Fruit fly (Drosophila melanogaster) whole organism, embryonic: ENCODE results near the gene deltaCOP.

Experiments
- ATbp ChIP-seq: fragments of 200-800 bp; sonication (Bioruptor generic); optimal IDR thresholded peaks from 2 replicates; lab custom pipeline; 2017; ENCODE audit warnings: missing biosample characterization, mild to moderate bottlenecking, missing genetic modification characterization, missing genetic modification reagents
- Abd-B ChIP-seq: fragments of 200-800 bp; sonication (Bioruptor generic); optimal IDR thresholded peaks from 2 replicates; lab custom pipeline; 2018; ENCODE audit warnings: missing biosample characterization, mild to moderate bottlenecking, missing genetic modification characterization, moderate library complexity
- Aef1 ChIP-seq: fragments of 200-800 bp; sonication (Bioruptor generic); IDR thresholded peaks from 3 replicates; pipeline ENCODE4 v1.3.6; 2022; ENCODE audit warnings: missing biosample characterization, missing genetic modification characterization
- Antp ChIP-seq: fragments of 200-800 bp; sonication (Bioruptor generic); optimal IDR thresholded peaks from 3 replicates; lab custom pipeline; 2016; ENCODE audit warnings: missing biosample characterization, missing genetic modification characterization
- C15 ChIP-seq: fragments of 200-800 bp; sonication (Bioruptor generic); IDR thresholded peaks from 3 replicates; pipeline ENCODE4 v1.3.6; 2022; ENCODE audit warnings: missing biosample characterization, missing genetic modification characterization
- CG10462 ChIP-seq: fragments of 200-800 bp; sonication (Bioruptor generic); optimal IDR thresholded peaks from 2 replicates; lab custom pipeline; 2016; ENCODE audit warnings: missing biosample characterization, missing genetic modification characterization
- CG12769 ChIP-seq: fragments of 200-800 bp; sonication (Bioruptor generic); optimal IDR thresholded peaks from 2 replicates; lab custom pipeline; 2019; ENCODE audit warnings: missing biosample characterization, mild to moderate bottlenecking, missing genetic modification characterization, moderate library complexity
- CG13424 ChIP-seq: fragments of 200-800 bp; sonication (Bioruptor generic); optimal IDR thresholded peaks from 2 replicates; lab custom pipeline; 2019; ENCODE audit warnings: missing biosample characterization, mild to moderate bottlenecking, missing genetic modification characterization, moderate library complexity
- CG14710 ChIP-seq: fragments of 200-800 bp; sonication (Bioruptor generic); optimal IDR thresholded peaks from 3 replicates; lab custom pipeline; 2019; ENCODE audit warnings: missing biosample characterization, mild to moderate bottlenecking, missing genetic modification characterization, moderate library complexity
- CG14860 ChIP-seq: fragments of 200-800 bp; sonication (Bioruptor generic); IDR thresholded peaks from 3 replicates; pipeline ENCODE4 v1.3.6; 2022; ENCODE audit warnings: missing biosample characterization, missing genetic modification characterization; ENCODE audit not compliant: partially characterized antibody
- CG15269 ChIP-seq: fragments of 200-800 bp; sonication (Bioruptor generic); optimal IDR thresholded peaks from 2 replicates; lab custom pipeline; 2018; ENCODE audit warnings: missing biosample characterization, mild to moderate bottlenecking, missing genetic modification characterization, moderate library complexity
- CG15696 ChIP-seq: fragments of 200-800 bp; sonication (Bioruptor generic); optimal IDR thresholded peaks from 2 replicates; lab custom pipeline; 2019; ENCODE audit warnings: missing biosample characterization, mild to moderate bottlenecking, missing genetic modification characterization, moderate library complexity
- CG1602 ChIP-seq: fragments of 200-800 bp; sonication (Bioruptor generic); optimal IDR thresholded peaks from 3 replicates; lab custom pipeline; 2016; ENCODE audit warnings: missing biosample characterization, missing genetic modification characterization
- CG1647 ChIP-seq: fragments of 200-800 bp; sonication (Bioruptor generic); optimal IDR thresholded peaks from 3 replicates; lab custom pipeline; 2016; ENCODE audit warnings: missing biosample characterization, missing genetic modification characterization
- CG2199 ChIP-seq: fragments of 200-800 bp; sonication (Bioruptor generic); IDR thresholded peaks from 3 replicates; pipeline ENCODE4 v1.3.6; 2022; ENCODE audit warnings: missing biosample characterization, missing genetic modification characterization
- CG31365 ChIP-seq: fragments of 200-800 bp; sonication (Bioruptor generic); optimal IDR thresholded peaks from 2 replicates; lab custom pipeline; 2018; ENCODE audit warnings: missing biosample characterization, mild to moderate bottlenecking, missing genetic modification characterization
- CG4617 ChIP-seq: fragments of 200-800 bp; sonication (Bioruptor generic); optimal IDR thresholded peaks from 3 replicates; lab custom pipeline; 2016; ENCODE audit warnings: missing biosample characterization, missing genetic modification characterization, borderline replicate concordance
- CG6175 ChIP-seq: fragments of 200-800 bp; sonication (Bioruptor generic); IDR thresholded peaks from 3 replicates; pipeline ENCODE4 v1.3.6; 2022; ENCODE audit warnings: missing biosample characterization, missing genetic modification characterization
- CG6689 ChIP-seq: fragments of 200-800 bp; sonication (Bioruptor generic); IDR thresholded peaks from 2 replicates; pipeline ENCODE4 v1.3.6; 2022; ENCODE audit warnings: missing biosample characterization, missing genetic modification characterization
- CG7928 ChIP-seq: fragments of 200-800 bp; sonication (Bioruptor generic); optimal IDR thresholded peaks from 2 replicates; lab custom pipeline; 2017; ENCODE audit warnings: missing biosample characterization, mild to moderate bottlenecking, missing genetic modification characterization
- Dfd ChIP-seq, 2 experiments: fragments of >200 bp; optimal IDR thresholded peaks; 2 replicates each; lab custom pipeline; 2017; ENCODE audit warnings: missing biosample characterization in 2 of 2, missing genetic modification characterization in 2 of 2
- Fer2 ChIP-seq: fragments of 200-800 bp; sonication (Bioruptor generic); optimal IDR thresholded peaks from 2 replicates; lab custom pipeline; 2018; ENCODE audit warnings: missing biosample characterization, mild to moderate bottlenecking, missing genetic modification characterization, moderate library complexity
- Gsc ChIP-seq: fragments of 200-800 bp; sonication (Bioruptor generic); IDR thresholded peaks from 2 replicates; pipeline ENCODE4 v1.3.6; 2022; ENCODE audit warnings: missing biosample characterization, missing genetic modification characterization
- Lhr ChIP-seq: fragments of 200-800 bp; sonication (Bioruptor generic); optimal IDR thresholded peaks from 3 replicates; lab custom pipeline; 2017; ENCODE audit warnings: mild to moderate bottlenecking, missing biosample characterization, missing genetic modification reagents, missing genetic modification characterization
- Lpt ChIP-seq: fragments of >200 bp; optimal IDR thresholded peaks from 2 replicates; lab custom pipeline; 2018; ENCODE audit warnings: missing biosample characterization, missing genetic modification characterization
- MBD-R2 ChIP-seq: fragments of 200-800 bp; sonication (Bioruptor generic); IDR thresholded peaks from 2 replicates; pipeline ENCODE4 v1.3.6; 2022; ENCODE audit warnings: missing biosample characterization, missing genetic modification characterization
- Rfx ChIP-seq: fragments of 200-800 bp; sonication (Bioruptor generic); IDR thresholded peaks from 2 replicates; pipeline ENCODE4 v1.3.6; 2022; ENCODE audit warnings: missing biosample characterization, missing genetic modification characterization
- al ChIP-seq: fragments of 200-800 bp; sonication (Bioruptor generic); IDR thresholded peaks from 2 replicates; pipeline ENCODE4 v1.3.6; 2022; ENCODE audit warnings: missing biosample characterization, missing genetic modification characterization
- bab2 ChIP-seq: fragments of 200-800 bp; sonication (Bioruptor generic); optimal IDR thresholded peaks from 2 replicates; lab custom pipeline; 2016; ENCODE audit warnings: missing biosample characterization, missing genetic modification characterization
- bowl ChIP-seq: fragments of 200-800 bp; sonication (Bioruptor generic); IDR thresholded peaks from 2 replicates; pipeline ENCODE4 v1.3.6; 2022; ENCODE audit warnings: missing biosample characterization, missing genetic modification characterization
- crp ChIP-seq, 2 experiments: fragments of 200-800 bp; sonication (Bioruptor generic); optimal IDR thresholded peaks; 2 replicates in 1 of 2; 3 replicates in 1 of 2; lab custom pipeline; 2017; ENCODE audit warnings: missing biosample characterization in 2 of 2, missing genetic modification characterization in 2 of 2, mild to moderate bottlenecking in 1 of 2, moderate library complexity in 1 of 2
- dm ChIP-seq: fragments of 200-800 bp; sonication (Bioruptor generic); optimal IDR thresholded peaks from 3 replicates; lab custom pipeline; 2016; ENCODE audit warnings: missing biosample characterization, missing genetic modification characterization
- fd102C ChIP-seq: fragments of 200-800 bp; sonication (Bioruptor generic); optimal IDR thresholded peaks from 2 replicates; lab custom pipeline; 2018; ENCODE audit warnings: missing biosample characterization, mild to moderate bottlenecking, missing genetic modification characterization, moderate library complexity
- fd3F ChIP-seq: fragments of 200-800 bp; sonication (Bioruptor generic); optimal IDR thresholded peaks from 2 replicates; lab custom pipeline; 2018; ENCODE audit warnings: missing biosample characterization, mild to moderate bottlenecking, missing genetic modification characterization, moderate library complexity
- grau ChIP-seq: fragments of 200-800 bp; optimal IDR thresholded peaks from 3 replicates; lab custom pipeline; 2019; ENCODE audit warnings: missing biosample characterization, mild to moderate bottlenecking, missing genetic modification characterization, moderate library complexity
- grn ChIP-seq: fragments of 200-800 bp; sonication (Bioruptor generic); optimal IDR thresholded peaks from 3 replicates; lab custom pipeline; 2017; ENCODE audit warnings: missing biosample characterization, missing genetic modification characterization
- gsb-n ChIP-seq: fragments of 200-800 bp; sonication (Bioruptor generic); optimal IDR thresholded peaks from 3 replicates; lab custom pipeline; 2018; ENCODE audit warnings: missing biosample characterization, mild to moderate bottlenecking, missing genetic modification characterization
- her ChIP-seq: fragments of 200-800 bp; sonication (Bioruptor generic); optimal IDR thresholded peaks from 2 replicates; lab custom pipeline; 2016; ENCODE audit warnings: missing biosample characterization, missing genetic modification characterization
- ind ChIP-seq: fragments of 200-800 bp; sonication (Bioruptor generic); optimal IDR thresholded peaks from 3 replicates; lab custom pipeline; 2016; ENCODE audit warnings: missing biosample characterization, missing genetic modification characterization
- lilli ChIP-seq: fragments of 200-800 bp; sonication (Bioruptor generic); optimal IDR thresholded peaks from 3 replicates; lab custom pipeline; 2016; ENCODE audit warnings: missing biosample characterization, missing genetic modification characterization
- luna ChIP-seq: fragments of 200-800 bp; sonication (Bioruptor generic); optimal IDR thresholded peaks from 2 replicates; lab custom pipeline; 2016; ENCODE audit warnings: missing biosample characterization, missing genetic modification characterization
- nerfin-1 ChIP-seq: fragments of 200-800 bp; sonication (Bioruptor generic); optimal IDR thresholded peaks from 3 replicates; lab custom pipeline; 2019; ENCODE audit warnings: missing biosample characterization, mild to moderate bottlenecking, missing genetic modification characterization, moderate library complexity
- odd ChIP-seq: fragments of 200-800 bp; sonication (Bioruptor generic); optimal IDR thresholded peaks from 2 replicates; lab custom pipeline; 2017; ENCODE audit warnings: missing biosample characterization, mild to moderate bottlenecking, missing genetic modification characterization
- pfk ChIP-seq: fragments of 200-800 bp; sonication (Bioruptor generic); optimal IDR thresholded peaks from 2 replicates; lab custom pipeline; 2018; ENCODE audit warnings: missing biosample characterization, mild to moderate bottlenecking, missing genetic modification characterization, moderate library complexity
- prd ChIP-seq, 3 experiments: fragments of >200 bp in 2 of 3; fragments of 200-800 bp in 1 of 3; sonication (Bioruptor generic) in 1 of 3; optimal IDR thresholded peaks in 2 of 3; IDR thresholded peaks in 1 of 3; 2 replicates in 2 of 3; 3 replicates in 1 of 3; pipeline versions ENCODE4 v1.3.6 to Lab custom; 2017 to 2022; ENCODE audit warnings: missing biosample characterization in 1 of 3, missing genetic modification characterization in 1 of 3
- row ChIP-seq: fragments of 200-800 bp; sonication (Bioruptor generic); IDR thresholded peaks from 3 replicates; pipeline ENCODE4 v1.3.6; 2022; ENCODE audit warnings: missing biosample characterization, missing genetic modification characterization
- sd ChIP-seq: fragments of 200-800 bp; sonication (Bioruptor generic); optimal IDR thresholded peaks from 3 replicates; lab custom pipeline; 2018; ENCODE audit warnings: missing biosample characterization, mild to moderate bottlenecking, missing genetic modification characterization, moderate library complexity
- sug ChIP-seq: fragments of 200-800 bp; optimal IDR thresholded peaks from 2 replicates; lab custom pipeline; 2019; ENCODE audit warnings: missing biosample characterization, mild to moderate bottlenecking, missing genetic modification characterization, moderate library complexity
- tap ChIP-seq: fragments of 200-800 bp; optimal IDR thresholded peaks from 3 replicates; lab custom pipeline; 2019; ENCODE audit warnings: missing biosample characterization, mild to moderate bottlenecking, missing genetic modification characterization, moderate library complexity
- trem ChIP-seq: fragments of 200-800 bp; optimal IDR thresholded peaks from 3 replicates; lab custom pipeline; 2019; ENCODE audit warnings: missing biosample characterization, mild to moderate bottlenecking, missing genetic modification characterization, moderate library complexity
- zfh2 ChIP-seq: fragments of 200-800 bp; sonication (Bioruptor generic); optimal IDR thresholded peaks from 2 replicates; lab custom pipeline; 2016; ENCODE audit warnings: missing biosample characterization, missing genetic modification characterization

Gene deltaCOP

dm6 chrX:1901605-1902136 is 40.1 kb upstream of the deltaCOP start, which contains the start of gene Ldaf1 (continued):
- TF ChIP-seq Lpt (GFP tag; lab: Kevin White, UChicago) (no peak), fd102C (GFP tag; lab: Kevin White, UChicago) (no peak), odd (no peak), prd (optimal IDR thresholded peaks at IDR 0.05; lab: Kevin White, UChicago) (no peak), prd (GFP tag; IDR thresholded peaks at IDR 0.05; lab: Robert Waterston, UW) (no peak), Gsc (GFP tag; lab: Robert Waterston, UW) (no peak), fd3F (GFP tag; lab: Kevin White, UChicago) (no peak), Antp (GFP tag; lab: Kevin White, UChicago) (no peak), Aef1 (no peak), CG14710 (peak; percentile 22), CG6175 (GFP tag; lab: Robert Waterston, UW) (no peak), CG1647 (GFP tag; lab: Kevin White, UChicago) (no peak), Rfx (no peak), tap (tag; lab: Kevin White, UChicago) (no peak), row (peak; percentile 44; the same call in 1 of the 3 replicates), zfh2 (no peak), CG13424 (peak; percentile 5), ATbp (GFP tag; lab: Kevin White, UChicago) (no peak), Abd-B (GFP tag; lab: Kevin White, UChicago) (no peak), luna (GFP tag; lab: Kevin White, UChicago) (no peak), Dfd (GFP tag; optimal IDR thresholded peaks at IDR 0.05; lab: Kevin White, UChicago) (no peak), sd (no peak), grau (tag; lab: Kevin White, UChicago) (peak; percentile 20), CG31365 (no peak), C15 (GFP tag; lab: Robert Waterston, UW) (no peak), CG15696 (tag; lab: Kevin White, UChicago) (no peak), nerfin-1 (tag; lab: Kevin White, UChicago) (no peak), gsb-n (tag; lab: Kevin White, UChicago) (no peak), CG12769 (tag; lab: Kevin White, UChicago) (no peak), sug (tag; lab: Kevin White, UChicago) (no peak), lilli (GFP tag; lab: Kevin White, UChicago) (peak; percentile 5), crp (GFP tag; optimal IDR thresholded peaks at IDR 0.05; lab: Kevin White, UChicago) (no peak), CG6689 (GFP tag; lab: Robert Waterston, UW) (no peak), bab2 (GFP tag; lab: Kevin White, UChicago) (no peak), MBD-R2 (peak; percentile 65), CG14860 (no peak), her (GFP tag; lab: Kevin White, UChicago) (no peak), bowl (GFP tag; lab: Robert Waterston, UW) (no peak), dm (GFP tag; lab: Kevin White, UChicago) (no peak), CG2199 (no peak), CG1602 (GFP tag; lab: Kevin White, UChicago) (no peak), CG7928 (GFP tag; lab: Kevin White, UChicago) (peak; percentile 87), pfk (GFP tag; lab: Kevin White, UChicago) (no peak), CG10462 (GFP tag; lab: Kevin White, UChicago) (no peak), Lhr (no peak), grn (GFP tag; lab: Kevin White, UChicago) (no peak), CG4617 (GFP tag; lab: Kevin White, UChicago) (peak; percentile 21), trem (tag; lab: Kevin White, UChicago) (peak; percentile 28), al (GFP tag; lab: Robert Waterston, UW) (no peak), ind (no peak), Fer2 (tag; lab: Kevin White, UChicago) (no peak), CG15269 (no peak)
